Worm (Caenorhabditis elegans) whole organism, midembryonic: ENCODE data around the gene zyg-8.

Experiments
- T22C8.4 ChIP-seq: fragments of 200-800 bp; sonication (Bioruptor generic); IDR thresholded peaks from 2 replicates; pipeline ENCODE4 v1.3.6; 2022; ENCODE audit warnings: missing genetic modification characterization, missing compliant biosample characterization
- cog-1 ChIP-seq: sonication (generic microtip); optimal IDR thresholded peaks from 2 replicates; lab custom pipeline; 2016; ENCODE audit warnings: missing genetic modification characterization, missing compliant biosample characterization
- flt-1 ChIP-seq: fragments of 200-800 bp; sonication (Bioruptor generic); IDR thresholded peaks from 2 replicates; pipeline ENCODE4 v1.3.6; 2022; ENCODE audit warnings: missing genetic modification characterization, missing compliant biosample characterization
- klf-2 ChIP-seq: fragments of 200-800 bp; sonication (Bioruptor generic); conservative IDR thresholded peaks from 2 replicates; pipeline ENCODE4 v1.3.6; 2022; ENCODE audit warnings: missing genetic modification reagents, missing genetic modification characterization, missing compliant biosample characterization
- med-1 ChIP-seq: sonication (generic microtip); optimal IDR thresholded peaks from 2 replicates; lab custom pipeline; 2017; ENCODE audit warnings: missing genetic modification characterization, mild to moderate bottlenecking, missing compliant biosample characterization, antibody characterized with exemption, missing genetic modification reagents; ENCODE audit not compliant: insufficient read depth
- ref-1 ChIP-seq: fragments of 200-800 bp; sonication (Bioruptor generic); conservative IDR thresholded peaks from 2 replicates; pipeline ENCODE4 v1.3.6; 2022; ENCODE audit warnings: missing genetic modification reagents, missing genetic modification characterization, missing compliant biosample characterization
- tab-1 ChIP-seq: fragments of 200-800 bp; sonication (Bioruptor generic); IDR thresholded peaks from 2 replicates; pipeline ENCODE4 v1.3.6; 2022; ENCODE audit warnings: missing genetic modification characterization, missing compliant biosample characterization
- ztf-23 ChIP-seq: fragments of 200-800 bp; sonication (Bioruptor generic); IDR thresholded peaks from 2 replicates; pipeline ENCODE4 v1.3.6; 2022; ENCODE audit warnings: missing genetic modification reagents, missing genetic modification characterization, missing compliant biosample characterization
- ztf-29 ChIP-seq: fragments of 200-800 bp; sonication (Bioruptor generic); IDR thresholded peaks from 2 replicates; pipeline ENCODE4 v1.3.6; 2022; ENCODE audit warnings: missing genetic modification reagents, missing genetic modification characterization, missing compliant biosample characterization

Gene zyg-8

ce11 chrIII:12061413-12061812, at the start of gene zyg-8:
Gene zyg-8 (plus strand): TSS chrIII:12061713.
- TF ChIP-seq flt-1 (GFP tag; lab: Robert Waterston, UW) (no peak), ref-1 (no peak), tab-1 (0 out of 2 replicates have a peak, but pooled peaks have one; percentile 11)

- TF ChIP-seq ref-1 (no peak), flt-1 (GFP tag; lab: Robert Waterston, UW) (no peak), ztf-29 (GFP tag; lab: Robert Waterston, UW) (no peak), ztf-23 (GFP tag; lab: Robert Waterston, UW) (no peak), tab-1 (no peak), klf-2 (no peak)
These were observed 48.5 kb upstream of the zyg-8 start for ce11 chrIII:12013054-12013453.

DNA sequence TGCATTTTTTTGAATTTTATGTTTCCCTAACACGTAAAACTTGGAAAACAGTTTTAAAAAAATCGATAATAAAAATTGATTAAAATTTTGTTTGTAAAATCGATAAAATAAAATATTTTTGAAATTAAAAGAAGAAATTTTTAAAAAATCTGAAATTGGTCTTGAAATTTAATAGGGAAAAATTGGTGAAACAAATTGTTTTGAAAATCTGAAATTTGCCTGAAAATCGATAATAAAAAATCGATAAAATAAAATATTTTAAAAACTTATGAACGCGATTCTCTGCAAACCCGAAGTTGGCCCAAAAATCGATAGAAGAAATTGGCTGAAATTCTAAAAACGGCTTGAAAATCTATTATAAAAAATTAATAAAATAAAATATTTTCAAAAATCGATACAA, 47.8 kb upstream of the zyg-8 start:
- no peak for TF ChIP-seq T22C8.4 (GFP tag; lab: Robert Waterston, UW)
- TF ChIP-seq cog-1 (tag; lab: Kevin White, UChicago), result no peak
- no peak for TF ChIP-seq ref-1
- no peak for TF ChIP-seq med-1 (GFP tag; lab: Kevin White, UChicago)
- no peak for TF ChIP-seq klf-2
- TF ChIP-seq ztf-29 (GFP tag; lab: Robert Waterston, UW), result no peak
- no peak for TF ChIP-seq flt-1 (GFP tag; lab: Robert Waterston, UW)
- no peak for TF ChIP-seq tab-1
- no peak for TF ChIP-seq ztf-23 (GFP tag; lab: Robert Waterston, UW)

DNA sequence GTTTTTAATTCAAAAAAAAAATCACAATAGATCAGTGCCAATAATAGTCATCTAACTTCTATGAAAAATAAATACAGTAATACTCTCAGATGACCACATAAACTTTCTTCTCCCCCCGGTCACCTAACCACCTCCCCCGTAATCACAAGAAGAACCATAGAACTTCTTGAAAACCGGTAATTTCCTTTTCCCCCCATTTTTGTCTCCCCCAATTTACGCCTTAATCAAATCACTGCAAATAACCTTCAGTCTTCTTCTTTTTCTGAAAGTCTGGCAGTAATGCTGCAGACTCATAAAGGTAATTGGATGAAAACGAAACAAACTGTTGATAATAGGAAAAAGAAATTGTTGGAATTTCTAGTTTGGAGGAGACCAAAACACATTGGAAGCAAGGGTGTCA, 47.0 kb upstream of the zyg-8 start:
- TF ChIP-seq klf-2 (no peak), ztf-29 (GFP tag; lab: Robert Waterston, UW) (no peak), med-1 (GFP tag; lab: Kevin White, UChicago) (no peak)

DNA sequence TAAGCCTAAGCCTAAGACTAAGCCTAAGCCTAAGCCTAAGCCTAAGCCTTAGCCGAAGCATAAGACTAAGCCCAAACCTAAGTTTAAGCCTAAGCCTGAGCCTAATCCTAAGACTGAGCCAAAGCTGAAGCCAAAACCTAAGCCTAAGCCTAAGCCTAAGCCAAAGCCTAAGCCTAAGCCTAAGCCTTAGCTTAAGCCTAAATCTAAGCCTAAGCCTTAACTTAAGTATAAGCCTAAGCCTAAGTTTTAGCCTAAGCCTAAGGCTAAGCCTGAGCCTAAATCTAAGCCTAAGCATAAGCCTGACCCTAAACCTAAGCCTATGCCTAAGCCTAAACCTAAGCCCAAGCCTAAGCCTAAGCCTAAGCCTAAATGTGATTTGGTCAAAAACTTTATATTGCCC, 46.3 kb upstream of the zyg-8 start:
- TF ChIP-seq cog-1 (tag; lab: Kevin White, UChicago), result no peak
- TF ChIP-seq ztf-23 (GFP tag; lab: Robert Waterston, UW), result no peak
- TF ChIP-seq T22C8.4 (GFP tag; lab: Robert Waterston, UW), result no peak
- TF ChIP-seq flt-1 (GFP tag; lab: Robert Waterston, UW), result no peak
- peak; percentile 66; the same call in 1 of the 2 replicates for TF ChIP-seq ztf-29 (GFP tag; lab: Robert Waterston, UW)

- TF ChIP-seq cog-1 (tag; lab: Kevin White, UChicago), result no peak
- no peak for TF ChIP-seq med-1 (GFP tag; lab: Kevin White, UChicago)
- TF ChIP-seq flt-1 (GFP tag; lab: Robert Waterston, UW), result no peak
- no peak for TF ChIP-seq ztf-23 (GFP tag; lab: Robert Waterston, UW)
- TF ChIP-seq klf-2, result no peak
- TF ChIP-seq ref-1, result no peak
- TF ChIP-seq tab-1, result no peak
- TF ChIP-seq ztf-29 (GFP tag; lab: Robert Waterston, UW), result no peak
- TF ChIP-seq T22C8.4 (GFP tag; lab: Robert Waterston, UW), result no peak
These were observed 45.9 kb upstream of the zyg-8 start for ce11 chrIII:12015611-12016010.

- TF ChIP-seq cog-1 (tag; lab: Kevin White, UChicago), result no peak
These were observed 43.5 kb upstream of the zyg-8 start for ce11 chrIII:12017999-12018398.

ce11 chrIII:12020074-12020602, 41.4 kb upstream of the zyg-8 start, which contains the start of gene brp-1:
Gene brp-1 (plus strand): TSS chrIII:12020552.
- TF ChIP-seq cog-1 (tag; lab: Kevin White, UChicago), result no peak
- TF ChIP-seq flt-1 (GFP tag; lab: Robert Waterston, UW), result no peak

DNA sequence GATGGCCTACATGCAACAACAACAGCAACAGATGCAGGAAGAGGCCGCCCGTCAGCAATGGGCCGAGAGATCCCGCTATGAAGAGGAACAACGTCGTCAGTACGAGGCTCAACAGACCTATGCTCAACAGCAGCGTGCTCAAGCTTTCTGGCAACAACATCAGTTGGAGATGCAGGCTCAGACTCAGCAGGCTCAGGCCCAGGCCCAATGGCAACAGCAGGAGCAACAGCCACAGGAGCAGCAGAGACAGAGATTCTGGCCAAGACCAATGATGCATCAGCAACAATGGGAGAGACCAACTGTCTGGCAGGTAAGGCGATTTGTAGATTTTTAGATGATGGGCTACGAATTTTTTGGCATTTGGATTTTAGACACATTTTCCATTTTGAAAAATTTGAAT, 39.2 kb upstream of the zyg-8 start:
- TF ChIP-seq ztf-29 (GFP tag; lab: Robert Waterston, UW) (no peak), ztf-23 (GFP tag; lab: Robert Waterston, UW) (no peak), cog-1 (tag; lab: Kevin White, UChicago) (no peak), med-1 (GFP tag; lab: Kevin White, UChicago) (no peak), T22C8.4 (GFP tag; lab: Robert Waterston, UW) (no peak), flt-1 (GFP tag; lab: Robert Waterston, UW) (no peak), ref-1 (no peak), tab-1 (no peak), klf-2 (no peak)

DNA sequence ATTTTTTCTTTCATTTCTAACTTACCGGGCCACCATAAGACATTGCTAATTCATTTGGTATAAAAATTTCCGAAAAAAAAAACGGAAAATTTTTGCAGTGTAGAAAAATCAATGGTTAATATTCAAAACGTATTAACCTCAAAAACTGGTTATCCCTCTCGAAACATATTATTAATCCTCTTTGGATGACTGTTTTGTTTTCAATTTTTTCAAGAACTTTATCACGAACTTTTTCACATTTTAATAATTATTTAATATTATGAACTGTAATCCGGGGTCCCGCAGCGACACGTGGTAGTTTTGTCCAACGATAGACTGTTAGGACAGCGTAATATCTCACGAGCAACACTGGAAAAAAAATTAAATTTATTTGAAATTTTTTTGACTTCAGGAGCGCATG, 32.7 kb upstream of the zyg-8 start, which contains the start of gene Y79H2A.12:
TSS of gene Y79H2A.12 (minus strand) at position 101 of the 400 bp plus-strand sequence.
- TF ChIP-seq tab-1, result no peak
- no peak for TF ChIP-seq ztf-29 (GFP tag; lab: Robert Waterston, UW)
- TF ChIP-seq ztf-23 (GFP tag; lab: Robert Waterston, UW), result no peak
- TF ChIP-seq T22C8.4 (GFP tag; lab: Robert Waterston, UW), result no peak
- TF ChIP-seq ref-1, result no peak
- no peak for TF ChIP-seq flt-1 (GFP tag; lab: Robert Waterston, UW)
- TF ChIP-seq med-1 (GFP tag; lab: Kevin White, UChicago), result no peak
- no peak for TF ChIP-seq cog-1 (tag; lab: Kevin White, UChicago)
- no peak for TF ChIP-seq klf-2

DNA sequence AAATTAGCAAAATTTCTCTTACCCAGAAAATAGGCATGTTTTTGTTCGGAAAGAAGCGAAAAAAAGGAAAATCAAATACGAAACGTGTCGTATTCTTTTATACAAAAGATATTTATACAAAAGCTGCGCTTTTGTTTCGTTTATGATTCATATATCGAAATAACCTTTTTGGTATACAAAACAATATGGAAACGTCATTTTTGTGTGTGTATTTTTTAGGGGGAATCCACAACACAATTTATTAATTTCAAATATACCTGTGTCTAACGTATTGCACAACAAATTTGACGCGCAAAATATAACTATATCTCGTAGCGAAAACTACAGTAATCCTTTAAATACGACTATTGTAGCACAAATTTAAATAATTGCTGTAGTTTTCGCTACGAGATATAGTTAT, 30.8 kb upstream of the zyg-8 start, which contains the start of gene Y79H2A.2:
TSS of gene Y79H2A.2 (minus strand) at position 101 of the 400 bp plus-strand sequence.
- no peak for TF ChIP-seq ref-1
- TF ChIP-seq ztf-23 (GFP tag; lab: Robert Waterston, UW), result no peak
- no peak for TF ChIP-seq med-1 (GFP tag; lab: Kevin White, UChicago)
- no peak for TF ChIP-seq T22C8.4 (GFP tag; lab: Robert Waterston, UW)
- TF ChIP-seq flt-1 (GFP tag; lab: Robert Waterston, UW), result no peak
- TF ChIP-seq tab-1, result no peak
- no peak for TF ChIP-seq klf-2
- TF ChIP-seq ztf-29 (GFP tag; lab: Robert Waterston, UW), result no peak
- no peak for TF ChIP-seq cog-1 (tag; lab: Kevin White, UChicago)
